Fruit fly (Drosophila melanogaster) whole organism: ENCODE data around the gene CG17652.
A peak's percentile ranks its signal among the peaks of the same experiment; 100 is the strongest.

Experiments used
- CG8478 ChIP-seq: fragments of >200 bp; optimal IDR thresholded peaks from 2 replicates; lab custom pipeline; 2018; ENCODE audit warnings: inconsistent platforms
- Dll ChIP-seq: fragments of >200 bp; optimal IDR thresholded peaks from 2 replicates; lab custom pipeline; 2017
- EcR ChIP-seq, 2 experiments: fragments of >200 bp; optimal IDR thresholded peaks; 2 replicates each; lab custom pipeline; 2017; ENCODE audit warnings: missing biosample characterization in 2 of 2, missing genetic modification characterization in 2 of 2, missing genetic modification reagents in 2 of 2
- pan ChIP-seq: fragments of >200 bp; optimal IDR thresholded peaks from 2 replicates; lab custom pipeline; 2017
- psq ChIP-seq: fragments of >200 bp; optimal IDR thresholded peaks from 2 replicates; lab custom pipeline; 2017
- usp ChIP-seq: fragments of >200 bp; optimal IDR thresholded peaks from 2 replicates; lab custom pipeline; 2017; ENCODE audit warnings: missing biosample characterization, missing genetic modification characterization, mixed read lengths

CG17652 gene

DNA sequence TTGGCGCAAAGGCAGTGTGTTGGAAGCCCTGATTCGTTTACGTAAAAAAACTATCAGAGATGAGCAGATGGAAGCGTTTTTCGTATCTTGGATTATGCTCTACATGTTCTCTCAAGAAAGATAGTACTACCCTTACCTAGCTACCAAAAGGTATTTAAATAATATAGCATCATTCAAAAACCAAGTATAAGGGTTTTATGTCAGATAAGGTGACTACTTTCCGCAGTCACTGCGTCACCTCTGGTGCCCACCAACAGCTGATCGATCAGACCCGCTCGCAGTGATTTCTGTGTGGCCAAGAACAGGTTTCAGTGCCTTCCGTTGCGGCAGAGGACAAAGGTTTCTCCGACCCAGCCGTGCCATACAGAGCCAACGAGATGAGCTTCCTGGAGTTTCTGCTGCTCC, 2.5 kb downstream of the CG17652 start, which contains the start of the genes Eno and CG31937:
Gene Eno (minus strand): TSS at position 30 of the 405 bp plus-strand sequence.
Gene CG31937 (plus strand): TSS at position 281 of the 405 bp plus-strand sequence.
- no peak for TF ChIP-seq CG8478 (lab: Kevin White, UChicago)
- no peak for TF ChIP-seq usp (GFP tag; lab: Kevin White, UChicago)
- TF ChIP-seq psq (lab: Kevin White, UChicago) = no peak
- TF ChIP-seq EcR (GFP tag; optimal IDR thresholded peaks at IDR 0.05; lab: Kevin White, UChicago) = no peak
- no peak for TF ChIP-seq pan (lab: Kevin White, UChicago)
- TF ChIP-seq Dll (lab: Kevin White, UChicago) = no peak

DNA sequence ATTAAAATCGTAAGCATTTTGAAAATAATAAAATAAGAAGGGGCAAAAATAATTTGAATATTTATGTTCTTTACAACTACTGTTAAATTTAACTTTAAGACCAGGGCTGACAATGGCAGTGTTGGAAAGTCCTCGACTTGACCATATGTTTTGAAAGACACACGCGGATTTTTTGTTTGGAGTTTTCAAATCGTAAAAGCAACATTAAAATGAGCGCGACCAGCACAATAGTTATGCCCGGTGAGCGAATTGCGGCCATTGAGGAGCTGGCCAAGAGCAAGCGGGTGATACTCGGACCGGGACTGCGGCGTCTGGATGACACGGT, 3.6 kb downstream of the CG17652 start, which contains the start of gene Rrp40:
Gene Rrp40 (plus strand): TSS at position 113 of the 325 bp plus-strand sequence.
- TF ChIP-seq psq (lab: Kevin White, UChicago) (no peak), EcR (GFP tag; optimal IDR thresholded peaks at IDR 0.05; lab: Kevin White, UChicago) (no peak), usp (GFP tag; lab: Kevin White, UChicago) (no peak), CG8478 (lab: Kevin White, UChicago) (no peak), Dll (lab: Kevin White, UChicago) (no peak), pan (lab: Kevin White, UChicago) (no peak)

DNA sequence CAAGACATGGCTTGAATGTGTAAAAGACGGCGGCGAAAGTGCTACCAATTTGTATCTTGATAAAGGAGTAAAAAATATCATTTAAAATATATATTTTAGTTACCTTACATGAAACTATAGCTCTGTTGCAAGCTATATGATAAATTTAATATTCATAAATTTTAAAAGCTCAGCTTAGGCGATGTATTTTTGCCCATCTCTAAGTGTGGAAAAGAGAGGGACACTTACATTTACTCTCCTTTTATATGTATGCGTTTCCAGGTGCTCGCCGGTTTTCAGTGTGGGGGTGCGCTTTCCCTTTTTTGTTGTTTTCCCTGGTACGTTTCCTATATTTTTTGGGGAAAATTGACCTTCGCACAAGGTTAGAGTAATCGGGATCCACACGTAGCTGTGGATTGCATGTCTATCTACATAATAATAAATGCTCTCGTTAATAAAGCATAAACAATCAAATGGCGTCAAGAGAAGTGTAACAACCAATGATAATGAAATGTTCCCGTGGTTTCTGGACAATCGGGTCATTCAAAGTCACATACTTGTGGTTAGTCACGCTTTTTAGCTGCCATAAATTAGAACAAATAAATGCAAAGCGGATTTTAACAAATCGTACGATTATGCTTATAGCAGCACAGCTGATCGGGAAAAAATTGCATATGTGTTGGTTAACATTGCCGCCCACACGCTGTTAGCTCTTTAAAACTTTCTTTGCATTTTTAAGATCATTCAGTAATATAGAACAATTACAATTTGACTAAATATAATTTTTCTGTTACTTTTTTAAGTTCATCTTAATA, 4.1 kb downstream of the CG17652 start:
- TF ChIP-seq pan (lab: Kevin White, UChicago) = no peak
- TF ChIP-seq usp (GFP tag; lab: Kevin White, UChicago) = no peak
- TF ChIP-seq Dll (lab: Kevin White, UChicago) = no peak
- TF ChIP-seq psq (lab: Kevin White, UChicago) = no peak
- no peak for TF ChIP-seq EcR (GFP tag; optimal IDR thresholded peaks at IDR 0.05; lab: Kevin White, UChicago)
- TF ChIP-seq CG8478 (lab: Kevin White, UChicago) = no peak

DNA sequence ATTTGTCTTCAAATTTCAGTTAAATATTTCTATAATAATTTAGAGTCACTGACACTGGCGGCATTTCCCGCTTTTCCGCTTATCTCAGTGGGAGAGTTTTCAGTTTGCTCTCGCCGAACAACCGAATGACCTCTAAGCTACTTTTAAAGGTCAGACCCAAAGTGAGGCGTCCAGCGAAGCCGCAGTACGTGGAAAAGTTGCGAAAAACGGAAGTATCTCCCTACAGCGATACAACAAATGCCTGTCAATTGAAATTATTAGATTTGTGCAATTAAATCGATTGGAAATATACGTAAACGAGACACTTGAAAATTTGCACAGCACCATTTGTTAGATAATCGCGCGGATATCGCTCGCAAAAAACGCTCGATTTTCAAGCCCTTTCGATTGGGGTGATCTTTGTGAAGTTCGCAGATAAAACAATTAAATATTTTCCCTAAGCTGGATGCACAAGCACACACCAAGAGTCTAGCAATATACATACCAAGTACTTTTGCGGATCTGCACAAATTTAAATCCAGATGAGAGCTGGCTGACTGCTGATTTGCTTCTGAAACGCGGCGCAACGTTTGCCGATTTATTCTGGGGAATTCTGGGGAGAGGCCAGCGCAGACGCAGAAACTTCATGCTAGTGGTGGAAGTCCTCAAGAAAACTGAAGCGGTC, 4.9 kb downstream of the CG17652 start:
- TF ChIP-seq EcR (GFP tag; optimal IDR thresholded peaks at IDR 0.05; lab: Kevin White, UChicago) = peak in 1 of 2 experiments; percentile 18
- no peak for TF ChIP-seq CG8478 (lab: Kevin White, UChicago)

DNA sequence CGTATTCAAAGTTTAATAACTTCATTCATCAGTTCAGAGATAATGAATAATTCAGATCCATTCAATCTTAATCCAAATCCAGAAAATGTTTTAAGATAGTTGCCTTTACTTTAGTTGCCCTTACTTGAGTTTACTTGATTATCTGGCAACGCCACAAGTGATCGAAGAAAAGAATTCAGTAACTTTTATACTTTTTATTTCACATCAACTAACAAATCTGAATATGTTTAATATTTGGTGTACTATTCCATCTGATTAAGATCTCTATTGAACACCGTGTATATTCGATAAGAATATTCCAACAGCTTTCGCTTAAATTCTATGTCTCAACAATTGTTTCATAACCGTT, 7.6 kb downstream of the CG17652 start:
- TF ChIP-seq CG8478 (lab: Kevin White, UChicago) (no peak), pan (lab: Kevin White, UChicago) (no peak), Dll (lab: Kevin White, UChicago) (no peak), psq (lab: Kevin White, UChicago) (no peak), EcR (GFP tag; optimal IDR thresholded peaks at IDR 0.05; lab: Kevin White, UChicago) (no peak), usp (GFP tag; lab: Kevin White, UChicago) (no peak)

DNA sequence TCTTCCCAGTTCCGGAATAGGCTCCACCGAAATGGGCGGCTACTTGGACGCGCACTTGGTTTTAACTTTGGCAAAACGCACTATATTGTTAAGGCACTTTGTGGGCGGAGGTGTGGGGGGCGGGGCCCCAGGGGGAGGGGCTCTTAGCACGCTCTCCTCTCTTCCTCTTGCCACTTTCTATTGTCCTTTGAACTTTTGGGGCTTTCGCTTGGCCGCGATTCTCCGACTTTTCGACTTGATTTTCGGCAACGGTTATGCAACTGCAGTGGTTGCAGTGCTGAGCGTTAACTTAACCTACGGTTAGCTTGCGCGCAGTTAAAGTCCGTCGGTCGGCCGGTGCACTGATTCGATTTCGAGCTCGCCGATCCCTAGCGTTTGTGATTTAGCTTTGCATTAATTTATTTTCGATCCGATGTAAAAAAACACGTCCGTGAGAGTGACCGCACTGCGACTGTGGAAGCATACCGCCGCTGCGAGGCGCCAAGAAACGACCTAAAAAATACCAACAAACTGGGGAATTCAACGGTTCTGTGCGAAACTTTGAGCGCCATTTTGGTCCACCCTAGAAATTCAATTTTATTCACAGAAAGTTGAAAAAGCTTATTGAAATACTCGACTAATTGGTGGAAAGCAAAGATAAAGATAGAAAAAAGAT, 8.1 kb downstream of the CG17652 start, which contains the start of gene Rim2:
Gene Rim2 (minus strand): TSS at position 452 of the 655 bp plus-strand sequence.
- TF ChIP-seq CG8478 (lab: Kevin White, UChicago) = no peak
- TF ChIP-seq usp (GFP tag; lab: Kevin White, UChicago) = no peak
- no peak for TF ChIP-seq psq (lab: Kevin White, UChicago)
- no peak for TF ChIP-seq Dll (lab: Kevin White, UChicago)
- TF ChIP-seq EcR (GFP tag; optimal IDR thresholded peaks at IDR 0.05; lab: Kevin White, UChicago) = no peak
- TF ChIP-seq pan (lab: Kevin White, UChicago) = no peak

DNA sequence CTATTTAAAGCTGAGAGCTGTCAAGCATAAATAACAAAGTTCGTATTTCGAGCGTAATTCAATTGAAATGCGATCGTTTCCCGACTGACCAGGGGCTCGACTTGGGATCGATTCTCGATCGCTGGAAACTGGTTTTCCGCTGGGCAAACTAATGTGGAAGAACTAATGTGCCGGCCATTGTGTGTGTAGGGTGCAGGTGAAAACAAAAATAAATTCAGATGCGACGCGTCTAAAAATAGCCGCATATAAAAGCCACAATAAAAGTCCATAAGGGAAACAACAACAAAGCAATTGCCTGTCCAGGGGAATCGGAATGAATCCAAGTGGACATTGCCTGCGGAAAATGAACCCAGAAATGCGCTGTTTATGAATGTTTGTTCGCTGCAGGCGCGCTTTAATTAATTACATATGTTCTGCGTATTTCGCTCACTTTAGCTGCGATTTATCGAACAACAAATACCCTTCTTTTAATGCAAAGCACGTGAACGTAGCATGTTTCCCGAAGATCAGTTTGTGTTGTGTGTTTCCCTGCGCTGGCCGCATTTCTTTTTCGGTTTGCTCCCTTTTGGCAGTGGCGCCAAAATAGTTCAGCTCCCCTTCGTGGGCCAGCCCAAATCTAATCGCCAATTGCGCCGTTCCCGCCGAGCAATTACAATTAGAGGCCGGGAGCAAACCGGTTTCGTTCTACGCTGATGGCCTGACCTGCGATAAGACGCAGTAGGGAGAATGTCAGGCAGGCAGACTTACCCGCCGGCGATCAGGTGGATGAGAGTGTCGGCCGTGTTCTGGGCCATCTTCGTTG, 8.8 kb downstream of the CG17652 start:
- no peak for TF ChIP-seq Dll (lab: Kevin White, UChicago)
- no peak for TF ChIP-seq usp (GFP tag; lab: Kevin White, UChicago)
- TF ChIP-seq pan (lab: Kevin White, UChicago) = no peak
- no peak for TF ChIP-seq CG8478 (lab: Kevin White, UChicago)
- no peak for TF ChIP-seq psq (lab: Kevin White, UChicago)
- no peak for TF ChIP-seq EcR (GFP tag; optimal IDR thresholded peaks at IDR 0.05; lab: Kevin White, UChicago)

DNA sequence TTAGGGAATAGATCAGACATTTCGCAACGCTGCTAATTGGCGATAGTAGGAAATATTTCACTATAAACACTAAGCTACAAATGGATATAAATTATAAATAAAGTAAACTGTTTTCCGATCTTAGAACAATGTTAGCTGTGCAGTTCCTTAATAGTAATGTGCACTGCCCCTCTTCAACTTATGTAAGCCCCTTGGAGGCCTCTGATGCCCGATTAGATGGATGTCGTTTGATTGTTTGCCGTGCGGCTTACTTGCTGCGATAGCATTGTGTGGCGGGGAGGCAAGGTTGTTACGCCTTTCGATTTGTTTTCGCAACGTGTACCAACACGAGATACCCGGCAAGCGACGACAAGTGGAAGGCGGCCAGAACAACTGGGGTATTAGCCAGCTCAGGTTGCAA, 9.9 kb downstream of the CG17652 start:
- no peak for TF ChIP-seq usp (GFP tag; lab: Kevin White, UChicago)
- no peak for TF ChIP-seq EcR (GFP tag; optimal IDR thresholded peaks at IDR 0.05; lab: Kevin White, UChicago)
- no peak for TF ChIP-seq Dll (lab: Kevin White, UChicago)
- TF ChIP-seq psq (lab: Kevin White, UChicago) = no peak
- TF ChIP-seq CG8478 (lab: Kevin White, UChicago) = no peak
- TF ChIP-seq pan (lab: Kevin White, UChicago) = no peak

DNA sequence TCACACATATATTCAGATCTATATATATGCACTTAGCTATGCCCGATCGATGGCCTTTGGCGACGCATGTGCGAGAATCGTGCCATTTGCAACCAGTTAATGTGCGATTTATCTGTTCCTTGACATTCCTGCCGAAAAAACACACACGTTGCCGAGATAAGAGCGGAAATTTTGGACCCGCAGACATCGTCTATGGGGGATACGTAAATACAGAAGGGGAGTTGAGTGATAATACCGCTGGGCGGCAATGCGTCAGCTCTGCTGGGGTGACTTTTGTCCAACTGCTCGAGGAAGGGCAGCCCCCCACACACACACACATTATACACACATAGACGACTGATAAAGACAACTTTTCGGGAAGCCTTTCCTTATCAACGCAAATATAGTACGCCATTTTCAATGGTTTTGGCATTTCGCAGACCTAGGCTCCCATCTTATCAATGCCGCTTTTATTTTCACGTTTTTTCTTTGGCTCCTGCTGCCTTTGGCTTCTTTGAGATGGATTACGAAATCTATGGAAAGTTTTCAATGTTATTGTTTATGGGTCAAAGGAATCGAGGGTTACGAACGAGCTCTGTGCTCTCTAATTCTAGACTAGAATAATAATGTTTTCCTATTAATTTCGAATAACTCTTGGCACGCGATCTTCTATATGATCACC, 11.2 kb downstream of the CG17652 start:
- TF ChIP-seq pan (lab: Kevin White, UChicago) = no peak
- no peak for TF ChIP-seq CG8478 (lab: Kevin White, UChicago)
- no peak for TF ChIP-seq EcR (GFP tag; optimal IDR thresholded peaks at IDR 0.05; lab: Kevin White, UChicago)
- no peak for TF ChIP-seq psq (lab: Kevin White, UChicago)

DNA sequence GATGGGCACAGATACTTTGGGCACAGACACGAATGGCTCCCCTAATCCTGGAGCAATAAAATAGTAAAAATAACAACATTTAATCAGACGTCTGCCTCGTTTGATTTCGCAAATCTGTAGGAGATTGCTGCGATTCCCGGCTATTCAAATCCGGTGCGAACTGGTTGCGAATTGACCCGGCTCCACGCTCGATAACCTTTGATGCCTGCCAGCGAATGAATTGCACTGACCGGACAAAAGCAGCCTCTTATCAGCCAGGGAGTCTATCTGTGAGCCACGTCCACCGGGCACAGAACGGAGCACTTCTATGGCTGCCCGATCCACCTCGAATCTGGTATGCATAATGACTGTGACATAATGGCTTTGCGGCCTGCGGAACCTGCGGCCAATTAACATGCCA, 12.2 kb downstream of the CG17652 start:
- TF ChIP-seq pan (lab: Kevin White, UChicago) (no peak), CG8478 (lab: Kevin White, UChicago) (no peak), psq (lab: Kevin White, UChicago) (no peak), EcR (GFP tag; optimal IDR thresholded peaks at IDR 0.05; lab: Kevin White, UChicago) (no peak), usp (GFP tag; lab: Kevin White, UChicago) (no peak), Dll (lab: Kevin White, UChicago) (no peak)
